Fruit fly (Drosophila melanogaster): Measurements from ENCODE around the gene CG14085.

DNA sequence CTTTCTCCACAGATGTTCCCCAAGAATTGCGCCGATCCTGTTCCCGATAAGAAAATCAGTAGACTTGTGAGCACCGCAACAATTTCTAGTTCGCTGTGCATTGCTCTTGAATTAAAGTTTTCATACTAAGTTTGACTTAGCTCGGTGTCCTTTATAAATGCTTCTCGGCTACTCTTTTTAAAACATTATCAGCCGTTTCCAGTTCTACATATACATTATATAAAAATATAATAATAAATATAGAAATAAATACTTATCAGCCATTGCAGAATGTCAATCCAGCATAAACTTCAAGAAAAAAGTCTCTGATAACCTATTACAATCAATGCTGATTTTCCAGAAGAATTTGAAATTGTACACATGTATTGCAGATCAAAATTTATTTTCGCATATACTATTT, 1.4 kb downstream of the CG14085 start, which contains the start of gene CG14088:
- TF ChIP-seq CG8478 (optimal IDR thresholded peaks at IDR 0.05) (no peak), CTCF (optimal IDR thresholded peaks at IDR 0.05) (no peak)
